Fruit fly (Drosophila melanogaster) whole organism, embryonic: ENCODE results near the gene CG5445.

Experiments used
- ATbp ChIP-seq: fragments of 200-800 bp; sonication (Bioruptor generic); optimal IDR thresholded peaks from 2 replicates; lab custom pipeline; 2017; ENCODE audit warnings: missing biosample characterization, mild to moderate bottlenecking, missing genetic modification characterization, missing genetic modification reagents
- CG10366 ChIP-seq: fragments of 200-800 bp; sonication (Bioruptor generic); IDR thresholded peaks from 2 replicates; pipeline ENCODE4 v1.3.6; 2022; ENCODE audit warnings: missing biosample characterization, missing genetic modification characterization
- CG10565 ChIP-seq: fragments of 200-800 bp; sonication (Bioruptor generic); optimal IDR thresholded peaks from 3 replicates; lab custom pipeline; 2016; ENCODE audit warnings: missing biosample characterization, mild to moderate bottlenecking, missing genetic modification characterization
- CG12071 ChIP-seq: fragments of 200-800 bp; sonication (Bioruptor generic); optimal IDR thresholded peaks from 3 replicates; lab custom pipeline; 2018; ENCODE audit warnings: missing biosample characterization, mild to moderate bottlenecking, missing genetic modification characterization
- CG12769 ChIP-seq: fragments of 200-800 bp; sonication (Bioruptor generic); optimal IDR thresholded peaks from 2 replicates; lab custom pipeline; 2019; ENCODE audit warnings: missing biosample characterization, mild to moderate bottlenecking, missing genetic modification characterization, moderate library complexity
- CG13123 ChIP-seq: fragments of 200-800 bp; sonication (Bioruptor generic); optimal IDR thresholded peaks from 2 replicates; lab custom pipeline; 2016; ENCODE audit warnings: missing biosample characterization, missing genetic modification characterization
- CG14050 ChIP-seq: fragments of 200-800 bp; sonication (Bioruptor generic); IDR thresholded peaks from 3 replicates; pipeline ENCODE4 v1.3.6; 2022; ENCODE audit warnings: missing biosample characterization, missing genetic modification characterization
- CG15269 ChIP-seq: fragments of 200-800 bp; sonication (Bioruptor generic); optimal IDR thresholded peaks from 2 replicates; lab custom pipeline; 2018; ENCODE audit warnings: missing biosample characterization, mild to moderate bottlenecking, missing genetic modification characterization, moderate library complexity
- CG1603 ChIP-seq: fragments of 200-800 bp; sonication (Bioruptor generic); optimal IDR thresholded peaks from 2 replicates; lab custom pipeline; 2019; ENCODE audit warnings: missing biosample characterization, mild to moderate bottlenecking, missing genetic modification characterization, moderate library complexity
- CG16779 ChIP-seq: fragments of 200-800 bp; sonication (Bioruptor generic); IDR thresholded peaks from 2 replicates; pipeline ENCODE4 v1.3.6; 2022; ENCODE audit warnings: missing biosample characterization, missing genetic modification characterization
- CG2712 ChIP-seq: fragments of 200-800 bp; optimal IDR thresholded peaks from 3 replicates; lab custom pipeline; 2019; ENCODE audit warnings: missing biosample characterization, mild to moderate bottlenecking, missing genetic modification characterization, moderate library complexity
- CG31365 ChIP-seq: fragments of 200-800 bp; sonication (Bioruptor generic); optimal IDR thresholded peaks from 2 replicates; lab custom pipeline; 2018; ENCODE audit warnings: missing biosample characterization, mild to moderate bottlenecking, missing genetic modification characterization
- CG4328 ChIP-seq: fragments of 200-800 bp; sonication (Bioruptor generic); optimal IDR thresholded peaks from 3 replicates; lab custom pipeline; 2017; ENCODE audit warnings: missing biosample characterization, missing genetic modification reagents, missing genetic modification characterization
- CG4617 ChIP-seq: fragments of 200-800 bp; sonication (Bioruptor generic); optimal IDR thresholded peaks from 3 replicates; lab custom pipeline; 2016; ENCODE audit warnings: missing biosample characterization, missing genetic modification characterization, borderline replicate concordance
- CG4854 ChIP-seq: fragments of 200-800 bp; sonication (Bioruptor generic); optimal IDR thresholded peaks from 2 replicates; lab custom pipeline; 2016; ENCODE audit warnings: missing biosample characterization, missing genetic modification characterization, inconsistent platforms
- CG6765 ChIP-seq: fragments of 200-800 bp; sonication (Bioruptor generic); optimal IDR thresholded peaks from 3 replicates; lab custom pipeline; 2017; ENCODE audit warnings: missing biosample characterization, mild to moderate bottlenecking, missing genetic modification characterization
- CG7271 ChIP-seq: fragments of 200-800 bp; sonication (Bioruptor generic); optimal IDR thresholded peaks from 2 replicates; lab custom pipeline; 2018; ENCODE audit warnings: missing biosample characterization, mild to moderate bottlenecking, missing genetic modification characterization, moderate library complexity
- CG8281 ChIP-seq: fragments of 200-800 bp; sonication (Bioruptor generic); optimal IDR thresholded peaks from 2 replicates; lab custom pipeline; 2018; ENCODE audit warnings: missing biosample characterization, mild to moderate bottlenecking, missing genetic modification characterization, moderate library complexity
- CG9797 ChIP-seq: fragments of 200-800 bp; sonication (Bioruptor generic); optimal IDR thresholded peaks from 3 replicates; lab custom pipeline; 2018; ENCODE audit warnings: missing biosample characterization, mild to moderate bottlenecking, missing genetic modification characterization
- CTCF ChIP-seq: fragments of 200-800 bp; sonication (Bioruptor generic); optimal IDR thresholded peaks from 2 replicates; lab custom pipeline; 2017; ENCODE audit warnings: missing biosample characterization, mild to moderate bottlenecking, missing genetic modification characterization, moderate library complexity
- D19A ChIP-seq: fragments of 200-800 bp; optimal IDR thresholded peaks from 3 replicates; lab custom pipeline; 2019; ENCODE audit warnings: missing biosample characterization, mild to moderate bottlenecking, missing genetic modification characterization, moderate library complexity
- HLH4C ChIP-seq: fragments of 200-800 bp; sonication (Bioruptor generic); IDR thresholded peaks from 3 replicates; pipeline ENCODE4 v1.3.6; 2022; ENCODE audit warnings: missing biosample characterization, missing genetic modification characterization; ENCODE audit not compliant: partially characterized antibody
- Max ChIP-seq: fragments of 200-800 bp; sonication (Bioruptor generic); optimal IDR thresholded peaks from 2 replicates; lab custom pipeline; 2016; ENCODE audit warnings: missing biosample characterization, mild to moderate bottlenecking, missing genetic modification characterization
- Med ChIP-seq: fragments of 200-800 bp; sonication (Bioruptor generic); peaks from one replicate; lab custom pipeline; 2016; ENCODE audit warnings: missing biosample characterization, missing genetic modification characterization, mild to moderate bottlenecking, inconsistent platforms, moderate library complexity
- Mrtf ChIP-seq: fragments of 200-800 bp; sonication (Bioruptor generic); IDR thresholded peaks from 3 replicates; pipeline ENCODE4 v1.3.6; 2022; ENCODE audit warnings: missing biosample characterization, missing genetic modification characterization
- TFAM ChIP-seq: fragments of 200-800 bp; sonication (Bioruptor generic); optimal IDR thresholded peaks from 2 replicates; lab custom pipeline; 2017; ENCODE audit warnings: missing biosample characterization, missing genetic modification characterization, inconsistent platforms
- Taf1 ChIP-seq: fragments of 200-800 bp; sonication (Bioruptor generic); IDR thresholded peaks from 2 replicates; pipeline ENCODE4 v1.3.6; 2022; ENCODE audit warnings: missing biosample characterization, missing genetic modification characterization
- ap ChIP-seq: fragments of 200-800 bp; sonication (Bioruptor generic); IDR thresholded peaks from 2 replicates; pipeline ENCODE4 v1.3.6; 2022; ENCODE audit warnings: missing biosample characterization, missing genetic modification characterization
- bcd ChIP-seq: fragments of 200-800 bp; sonication (Bioruptor generic); optimal IDR thresholded peaks from 2 replicates; lab custom pipeline; 2017; ENCODE audit warnings: missing biosample characterization, mild to moderate bottlenecking, missing genetic modification characterization
- cg ChIP-seq: fragments of 200-800 bp; sonication (Bioruptor generic); optimal IDR thresholded peaks from 3 replicates; lab custom pipeline; 2019; ENCODE audit warnings: missing biosample characterization, mild to moderate bottlenecking, missing genetic modification characterization, moderate library complexity
- chinmo ChIP-seq: fragments of 200-800 bp; sonication (Bioruptor generic); IDR thresholded peaks from 4 replicates; pipeline ENCODE4 v1.3.6; 2022; ENCODE audit warnings: missing biosample characterization, missing genetic modification characterization; ENCODE audit not compliant: partially characterized antibody
- en ChIP-seq: fragments of 200-800 bp; sonication (Bioruptor generic); optimal IDR thresholded peaks from 2 replicates; lab custom pipeline; 2016; ENCODE audit warnings: missing biosample characterization, missing genetic modification characterization
- esg ChIP-seq: fragments of 200-800 bp; sonication (Bioruptor generic); conservative IDR thresholded peaks from 2 replicates; pipeline ENCODE4 v1.3.6; 2022; ENCODE audit warnings: missing biosample characterization, missing genetic modification characterization
- ftz-f1 ChIP-seq: fragments of 200-800 bp; sonication (Bioruptor generic); optimal IDR thresholded peaks from 2 replicates; lab custom pipeline; 2016; ENCODE audit warnings: missing biosample characterization, missing genetic modification characterization
- hbn ChIP-seq: fragments of 200-800 bp; sonication (Bioruptor generic); IDR thresholded peaks from 2 replicates; pipeline ENCODE4 v1.3.6; 2022; ENCODE audit warnings: missing biosample characterization, missing genetic modification characterization; ENCODE audit not compliant: partially characterized antibody
- ranshi ChIP-seq: fragments of 200-800 bp; sonication (Bioruptor generic); IDR thresholded peaks from 2 replicates; pipeline ENCODE4 v1.3.6; 2022; ENCODE audit warnings: missing biosample characterization, missing genetic modification characterization
- salm ChIP-seq: fragments of 200-800 bp; sonication (Bioruptor generic); optimal IDR thresholded peaks from 2 replicates; lab custom pipeline; 2018; ENCODE audit warnings: missing biosample characterization, mild to moderate bottlenecking, missing genetic modification characterization
- scrt ChIP-seq: fragments of 200-800 bp; sonication (Bioruptor generic); optimal IDR thresholded peaks from 2 replicates; lab custom pipeline; 2018; ENCODE audit warnings: missing biosample characterization, mild to moderate bottlenecking, missing genetic modification characterization, moderate library complexity
- tup ChIP-seq: fragments of 200-800 bp; sonication (Bioruptor generic); optimal IDR thresholded peaks from 2 replicates; lab custom pipeline; 2016; ENCODE audit warnings: missing biosample characterization, mild to moderate bottlenecking, missing genetic modification characterization, moderate library complexity
- twi ChIP-seq: fragments of 200-800 bp; optimal IDR thresholded peaks from 2 replicates; lab custom pipeline; 2019; ENCODE audit warnings: missing biosample characterization, mild to moderate bottlenecking, missing genetic modification characterization, moderate library complexity
- tx ChIP-seq: fragments of 200-800 bp; sonication (Bioruptor generic); optimal IDR thresholded peaks from 2 replicates; lab custom pipeline; 2016; ENCODE audit warnings: missing biosample characterization, missing genetic modification characterization
- unc-4 ChIP-seq: fragments of 200-800 bp; sonication (Bioruptor generic); IDR thresholded peaks from 2 replicates; pipeline ENCODE4 v1.3.6; 2022; ENCODE audit warnings: missing biosample characterization, missing genetic modification characterization; ENCODE audit not compliant: partially characterized antibody
- unpg ChIP-seq: fragments of 200-800 bp; sonication (Bioruptor generic); optimal IDR thresholded peaks from 3 replicates; lab custom pipeline; 2018; ENCODE audit warnings: missing biosample characterization, mild to moderate bottlenecking, missing genetic modification characterization, moderate library complexity

CG5445 gene

DNA sequence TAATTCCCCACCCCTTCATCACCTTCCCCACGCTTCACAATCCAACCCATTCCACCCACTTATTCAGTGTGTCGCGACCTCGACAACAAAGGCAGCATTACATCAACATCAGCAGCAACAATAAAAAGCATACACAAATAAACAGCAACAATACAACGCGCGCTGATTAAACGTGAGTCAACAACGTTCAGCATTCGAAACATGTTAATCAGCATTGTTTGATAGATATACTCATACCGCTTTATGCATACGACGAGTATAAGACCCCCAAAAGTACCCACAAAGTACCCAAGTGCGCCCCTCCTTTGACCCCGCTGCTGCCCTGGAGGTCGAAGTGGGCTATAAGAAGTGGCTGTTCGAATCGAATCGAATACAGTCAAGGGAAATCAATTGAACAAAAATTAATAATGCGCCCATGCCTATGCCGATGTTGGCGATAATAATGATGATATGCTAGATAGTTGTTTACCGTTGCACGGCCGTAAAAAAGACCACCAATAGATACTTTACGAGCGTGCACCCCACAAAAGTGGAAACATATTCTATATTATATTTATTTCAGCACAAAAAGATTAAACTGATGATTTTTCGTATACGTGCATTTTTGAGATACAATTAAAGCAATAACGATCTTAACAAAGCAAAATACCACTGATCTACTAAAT, 12.0 kb downstream of the CG5445 start (continued):
- peak; percentile 8 for TF ChIP-seq CG15269 (tag; lab: Kevin White, UChicago)
- TF ChIP-seq ftz-f1: peak; percentile 36
- no peak for TF ChIP-seq CG16779
- peak; percentile 71; the same call in 2 of the 4 replicates for TF ChIP-seq chinmo (GFP tag; lab: Robert Waterston, UW)
- TF ChIP-seq twi (tag; lab: Kevin White, UChicago): no peak
- peak; percentile 36 for TF ChIP-seq CG31365 (tag; lab: Kevin White, UChicago)
- TF ChIP-seq CG4328 (GFP tag; lab: Kevin White, UChicago): peak; percentile 48
- no peak for TF ChIP-seq HLH4C (GFP tag; lab: Robert Waterston, UW)
- TF ChIP-seq CG10366 (GFP tag; lab: Robert Waterston, UW): no peak
- peak; percentile 49 for TF ChIP-seq Med
- TF ChIP-seq CG1603 (tag; lab: Kevin White, UChicago): peak; percentile 12
- no peak for TF ChIP-seq en (GFP tag; lab: Kevin White, UChicago)
- TF ChIP-seq CG7271 (tag; lab: Kevin White, UChicago): no peak
- TF ChIP-seq Taf1 (GFP tag; lab: Robert Waterston, UW): no peak
- no peak for TF ChIP-seq scrt (GFP tag; lab: Kevin White, UChicago)
- no peak for TF ChIP-seq CG14050 (GFP tag; lab: Robert Waterston, UW)
- TF ChIP-seq esg (GFP tag; lab: Robert Waterston, UW): no peak
- no peak for TF ChIP-seq tx (GFP tag; lab: Kevin White, UChicago)
- TF ChIP-seq tup (GFP tag; lab: Kevin White, UChicago): no peak
- TF ChIP-seq CG4617 (GFP tag; lab: Kevin White, UChicago): no peak
- TF ChIP-seq TFAM (GFP tag; lab: Kevin White, UChicago): no peak
- peak; percentile 72 for TF ChIP-seq CG12071
- TF ChIP-seq CG2712 (tag; lab: Kevin White, UChicago): no peak
- no peak for TF ChIP-seq CG10565 (GFP tag; lab: Kevin White, UChicago)
- no peak for TF ChIP-seq D19A (tag; lab: Kevin White, UChicago)
- peak; percentile 34 for TF ChIP-seq ATbp (GFP tag; lab: Kevin White, UChicago)
- TF ChIP-seq bcd: no peak
- no peak for TF ChIP-seq CG13123 (GFP tag; lab: Kevin White, UChicago)
- TF ChIP-seq CG12769: peak; percentile 53
- TF ChIP-seq salm (tag; lab: Kevin White, UChicago): peak; percentile 10
- TF ChIP-seq unc-4 (GFP tag; lab: Robert Waterston, UW): no peak
- no peak for TF ChIP-seq unpg (GFP tag; lab: Kevin White, UChicago)
- no peak for TF ChIP-seq Max (GFP tag; lab: Kevin White, UChicago)
- no peak for TF ChIP-seq Mrtf
- peak; percentile 13 for TF ChIP-seq CG8281 (tag; lab: Kevin White, UChicago)
- no peak for TF ChIP-seq ap (GFP tag; lab: Robert Waterston, UW)
- no peak for TF ChIP-seq CG4854
- TF ChIP-seq hbn (GFP tag; lab: Robert Waterston, UW): no peak
- no peak for TF ChIP-seq CTCF (GFP tag; lab: Kevin White, UChicago)
- TF ChIP-seq CG9797 (GFP tag; lab: Kevin White, UChicago): no peak
- TF ChIP-seq ranshi (GFP tag; lab: Robert Waterston, UW): no peak
- TF ChIP-seq CG6765 (GFP tag; lab: Kevin White, UChicago): no peak
- no peak for TF ChIP-seq cg (GFP tag; lab: Kevin White, UChicago)
